Worm (Caenorhabditis elegans): ENCODE data around the gene C53A3.1.

- TF ChIP-seq ztf-11 (tag; optimal IDR thresholded peaks at IDR 0.05) (no peak), ceh-82 (tag; optimal IDR thresholded peaks at IDR 0.05) (no peak), mes-2 (tag; optimal IDR thresholded peaks at IDR 0.05; ENCODE audit: poor library complexity, severe bottlenecking) (no peak), R02D3.7 (tag; optimal IDR thresholded peaks at IDR 0.05) (no peak), zfp-3 (GFP tag; conservative IDR thresholded peaks at IDR 0.05) (no peak), pha-4 (GFP tag; IDR thresholded peaks at IDR 0.05) (no peak), pha-4 (tag; optimal IDR thresholded peaks at IDR 0.05) (no peak)
Observed at ce11 chrV:5788650-5789049, 28.6 kb upstream of the C53A3.1 start.
